Fruit fly (Drosophila melanogaster) whole organism, adult: ENCODE measurements around the gene CG12084.

Experiments
- CG11617 ChIP-seq: fragments of 200-800 bp; sonication (Bioruptor generic); optimal IDR thresholded peaks from 2 replicates; lab custom pipeline; 2017; ENCODE audit warnings: mild to moderate bottlenecking, missing biosample characterization, missing genetic modification reagents, missing genetic modification characterization
- CG12768 ChIP-seq: fragments of 200-800 bp; sonication (Bioruptor generic); optimal IDR thresholded peaks from 2 replicates; lab custom pipeline; 2017; ENCODE audit warnings: missing biosample characterization, missing genetic modification characterization, mild to moderate bottlenecking, moderate library complexity, missing genetic modification reagents
- CG1620 ChIP-seq: fragments of 200-800 bp; sonication (Bioruptor generic); optimal IDR thresholded peaks from 2 replicates; lab custom pipeline; 2016; ENCODE audit warnings: missing biosample characterization, missing genetic modification characterization
- CG33017 ChIP-seq: fragments of 200-800 bp; sonication (Bioruptor generic); optimal IDR thresholded peaks from 2 replicates; lab custom pipeline; 2018; ENCODE audit warnings: missing biosample characterization, mild to moderate bottlenecking, missing genetic modification characterization, moderate library complexity
- CG5204 ChIP-seq: fragments of 200-800 bp; sonication (Bioruptor generic); optimal IDR thresholded peaks from 2 replicates; lab custom pipeline; 2016; ENCODE audit warnings: missing biosample characterization, missing genetic modification characterization
- CG7045 ChIP-seq: fragments of 200-800 bp; sonication (Bioruptor generic); optimal IDR thresholded peaks from 2 replicates; lab custom pipeline; 2017; ENCODE audit warnings: missing biosample characterization, mild to moderate bottlenecking, missing genetic modification characterization
- CG7101 ChIP-seq: fragments of 200-800 bp; sonication (Bioruptor generic); optimal IDR thresholded peaks from 2 replicates; lab custom pipeline; 2018; ENCODE audit warnings: missing biosample characterization, mild to moderate bottlenecking, missing genetic modification characterization, moderate library complexity
- Clk ChIP-seq: fragments of 200-800 bp; sonication (Bioruptor generic); optimal IDR thresholded peaks from 2 replicates; lab custom pipeline; 2017; ENCODE audit warnings: missing biosample characterization, missing genetic modification characterization
- Crg-1 ChIP-seq: fragments of 200-800 bp; sonication (Bioruptor generic); optimal IDR thresholded peaks from 2 replicates; lab custom pipeline; 2016; ENCODE audit warnings: missing biosample characterization, missing genetic modification characterization
- Hr96 ChIP-seq: fragments of 200-800 bp; sonication (Bioruptor generic); optimal IDR thresholded peaks from 2 replicates; lab custom pipeline; 2016; ENCODE audit warnings: missing biosample characterization, missing genetic modification characterization
- Mnt ChIP-seq: fragments of 200-800 bp; sonication (Bioruptor generic); optimal IDR thresholded peaks from 2 replicates; lab custom pipeline; 2016; ENCODE audit warnings: missing biosample characterization, mild to moderate bottlenecking, missing genetic modification characterization
- bab1 ChIP-seq: fragments of 200-800 bp; sonication (Bioruptor generic); optimal IDR thresholded peaks from 3 replicates; lab custom pipeline; 2019; ENCODE audit warnings: missing biosample characterization, mild to moderate bottlenecking, missing genetic modification characterization, moderate library complexity
- cic ChIP-seq: fragments of 200-800 bp; sonication (Bioruptor generic); optimal IDR thresholded peaks from 2 replicates; lab custom pipeline; 2017; ENCODE audit warnings: missing biosample characterization, mild to moderate bottlenecking, missing genetic modification characterization, moderate library complexity
- cnc ChIP-seq, 2 experiments: fragments of >200 bp; optimal IDR thresholded peaks; 2 replicates each; lab custom pipeline; 2017
- kay ChIP-seq: fragments of 200-800 bp; sonication (Bioruptor generic); peaks from one replicate; lab custom pipeline; 2016; ENCODE audit warnings: missing biosample characterization, missing genetic modification characterization, borderline replicate concordance
- ovo ChIP-seq: fragments of 200-800 bp; sonication (Bioruptor generic); optimal IDR thresholded peaks from 2 replicates; lab custom pipeline; 2016; ENCODE audit warnings: missing biosample characterization, missing genetic modification characterization
- pad ChIP-seq: fragments of 200-800 bp; sonication (Bioruptor generic); optimal IDR thresholded peaks from 3 replicates; lab custom pipeline; 2017; ENCODE audit warnings: missing biosample characterization, missing genetic modification characterization, mild to moderate bottlenecking, moderate library complexity, missing genetic modification reagents
- tj ChIP-seq: fragments of 200-800 bp; sonication (Bioruptor generic); optimal IDR thresholded peaks from 3 replicates; lab custom pipeline; 2017; ENCODE audit warnings: missing biosample characterization, mild to moderate bottlenecking, missing genetic modification characterization, moderate library complexity
- toe ChIP-seq: fragments of 200-800 bp; sonication (Bioruptor generic); optimal IDR thresholded peaks from 2 replicates; lab custom pipeline; 2016; ENCODE audit warnings: missing biosample characterization, missing genetic modification characterization

CG12084 gene

DNA sequence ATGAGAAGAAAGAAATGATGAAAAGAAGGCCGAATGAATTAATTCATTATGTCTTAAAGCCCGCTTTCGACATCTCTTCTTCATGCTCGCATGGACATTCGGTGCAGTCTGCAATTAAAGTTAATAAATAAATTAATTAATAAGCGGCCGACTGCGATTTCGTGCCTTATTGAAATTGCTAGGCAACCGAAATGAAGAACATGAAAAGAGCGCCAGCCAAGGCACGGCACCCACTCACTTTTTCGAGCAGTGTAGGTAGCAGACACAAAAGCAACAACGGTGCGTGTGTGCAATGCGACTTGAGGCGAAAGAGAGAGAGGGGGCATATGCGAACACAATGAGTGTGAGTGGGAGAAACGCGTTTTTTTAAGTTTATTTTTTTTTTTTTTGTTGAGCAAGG, 32.0 kb downstream of the CG12084 start:
- no peak for TF ChIP-seq Hr96 (GFP tag; lab: Kevin White, UChicago)
- TF ChIP-seq CG7101: no peak
- no peak for TF ChIP-seq Clk (GFP tag; lab: Kevin White, UChicago)
- TF ChIP-seq CG11617: no peak
- TF ChIP-seq CG33017 (tag; lab: Kevin White, UChicago): no peak

DNA sequence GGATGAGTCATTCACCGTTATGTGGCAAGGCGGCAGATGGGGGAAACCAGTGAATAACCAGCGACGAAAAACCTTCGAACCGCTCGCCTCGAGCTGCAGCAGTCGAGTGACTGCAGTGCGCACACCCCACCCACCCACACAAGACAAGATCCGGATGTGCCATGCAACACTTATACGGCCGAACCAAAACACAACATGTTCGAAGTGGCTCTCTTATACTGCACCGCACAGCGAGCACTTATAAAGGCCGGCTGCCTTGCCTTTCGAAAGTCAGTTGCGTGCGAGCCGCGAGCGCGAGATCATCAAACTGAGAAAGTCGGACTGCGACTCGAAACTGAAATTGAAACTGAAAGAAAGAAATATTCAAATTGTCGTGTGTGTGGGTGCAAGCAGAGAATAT, 32.9 kb downstream of the CG12084 start, which contains the start of gene rho:
rho (plus strand) TSS at position 265 of the 400 bp plus-strand sequence.
- TF ChIP-seq Mnt (GFP tag; lab: Kevin White, UChicago) (peak; percentile 23), cic (GFP tag; lab: Kevin White, UChicago) (no peak), Crg-1 (no peak), CG5204 (no peak), kay (GFP tag; lab: Kevin White, UChicago) (no peak), bab1 (GFP tag; lab: Kevin White, UChicago) (peak; percentile 36)

dm6 chr3L:1461831-1462230, 34.6 kb downstream of the CG12084 start:
- TF ChIP-seq kay (GFP tag; lab: Kevin White, UChicago): no peak
- TF ChIP-seq ovo (GFP tag; lab: Kevin White, UChicago): no peak
- no peak for TF ChIP-seq bab1 (GFP tag; lab: Kevin White, UChicago)
- no peak for TF ChIP-seq CG1620 (GFP tag; lab: Kevin White, UChicago)
- TF ChIP-seq CG12768: no peak
- no peak for TF ChIP-seq cic (GFP tag; lab: Kevin White, UChicago)
- TF ChIP-seq CG7101: no peak
- TF ChIP-seq Mnt (GFP tag; lab: Kevin White, UChicago): no peak
- no peak for TF ChIP-seq pad (GFP tag; lab: Kevin White, UChicago)
- no peak for TF ChIP-seq tj (GFP tag; lab: Kevin White, UChicago)
- no peak for TF ChIP-seq cnc (optimal IDR thresholded peaks at IDR 0.05; lab: Kevin White, UChicago)
- no peak for TF ChIP-seq CG33017 (tag; lab: Kevin White, UChicago)

DNA sequence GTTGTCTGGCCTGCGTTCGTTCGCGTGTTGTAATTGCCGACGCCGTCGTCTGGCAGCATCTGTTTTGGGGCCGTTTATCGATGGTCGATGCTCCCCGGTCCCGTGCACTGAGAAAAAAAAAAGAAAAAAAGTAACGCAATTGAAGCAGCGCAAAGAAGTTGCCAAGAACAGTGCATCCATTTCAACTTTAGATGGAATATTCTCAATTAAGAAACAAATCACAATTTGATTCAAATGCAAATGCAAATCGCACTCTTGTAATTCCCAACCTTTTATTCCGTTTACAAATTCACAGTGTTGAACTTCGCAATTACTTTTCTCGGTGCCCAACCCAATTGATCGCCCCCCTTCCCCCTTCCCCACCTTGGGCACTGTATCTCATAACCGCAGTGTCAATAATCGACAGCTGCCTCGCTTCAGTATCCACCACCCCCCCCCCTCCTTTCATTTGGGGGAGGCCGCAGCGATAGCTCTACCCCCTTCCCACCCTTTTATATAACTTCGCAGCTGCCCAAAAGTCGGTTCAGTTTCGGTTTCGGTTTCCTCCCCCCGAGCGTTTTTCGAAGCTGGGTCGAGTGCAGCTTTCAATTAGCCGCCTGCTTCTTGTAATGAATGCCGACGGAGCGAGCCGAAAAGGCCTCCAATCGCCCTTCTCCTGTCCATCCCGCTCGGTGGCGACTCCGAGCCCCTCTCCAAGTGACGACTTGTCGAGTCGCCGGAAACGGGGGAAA, 38.3 kb downstream of the CG12084 start:
- TF ChIP-seq ovo (GFP tag; lab: Kevin White, UChicago) (no peak), CG11617 (no peak), pad (GFP tag; lab: Kevin White, UChicago) (no peak), bab1 (GFP tag; lab: Kevin White, UChicago) (no peak), cic (GFP tag; lab: Kevin White, UChicago) (no peak), toe (GFP tag; lab: Kevin White, UChicago) (no peak), Clk (GFP tag; lab: Kevin White, UChicago) (no peak)

- no peak for TF ChIP-seq CG11617
- TF ChIP-seq CG7045 (GFP tag; lab: Kevin White, UChicago): no peak
- no peak for TF ChIP-seq bab1 (GFP tag; lab: Kevin White, UChicago)
- peak; percentile 59 for TF ChIP-seq tj (GFP tag; lab: Kevin White, UChicago)
- TF ChIP-seq ovo (GFP tag; lab: Kevin White, UChicago): no peak
- TF ChIP-seq Crg-1: no peak
Observed at dm6 chr3L:1457281-1457680, 39.2 kb downstream of the CG12084 start.

DNA sequence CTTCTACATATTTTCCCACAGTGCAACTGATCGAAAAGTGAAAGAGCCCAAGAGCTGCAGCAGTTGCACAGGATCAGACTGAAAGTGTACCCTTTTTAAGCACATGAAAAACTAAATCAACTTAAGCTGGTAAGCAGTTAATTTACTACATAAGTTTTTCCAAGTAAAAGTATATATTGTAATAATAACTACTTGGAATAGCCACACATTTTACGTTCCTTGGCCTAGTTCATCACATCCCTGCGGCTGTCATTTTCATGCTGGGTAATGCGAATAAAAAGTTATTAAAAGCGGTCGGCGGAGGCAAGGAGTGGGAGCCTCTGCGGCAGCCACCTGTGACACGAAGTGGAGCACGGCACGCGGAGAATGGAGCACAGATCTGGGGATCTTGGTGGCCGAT, 45.5 kb downstream of the CG12084 start:
- TF ChIP-seq pad (GFP tag; lab: Kevin White, UChicago) (no peak), CG5204 (no peak), toe (GFP tag; lab: Kevin White, UChicago) (no peak), ovo (GFP tag; lab: Kevin White, UChicago) (no peak), Crg-1 (no peak), cic (GFP tag; lab: Kevin White, UChicago) (no peak), Clk (GFP tag; lab: Kevin White, UChicago) (no peak), CG12768 (no peak), cnc (optimal IDR thresholded peaks at IDR 0.05; lab: Kevin White, UChicago) (no peak), bab1 (GFP tag; lab: Kevin White, UChicago) (no peak), tj (GFP tag; lab: Kevin White, UChicago) (no peak), Hr96 (GFP tag; lab: Kevin White, UChicago) (no peak), CG33017 (tag; lab: Kevin White, UChicago) (no peak)

DNA sequence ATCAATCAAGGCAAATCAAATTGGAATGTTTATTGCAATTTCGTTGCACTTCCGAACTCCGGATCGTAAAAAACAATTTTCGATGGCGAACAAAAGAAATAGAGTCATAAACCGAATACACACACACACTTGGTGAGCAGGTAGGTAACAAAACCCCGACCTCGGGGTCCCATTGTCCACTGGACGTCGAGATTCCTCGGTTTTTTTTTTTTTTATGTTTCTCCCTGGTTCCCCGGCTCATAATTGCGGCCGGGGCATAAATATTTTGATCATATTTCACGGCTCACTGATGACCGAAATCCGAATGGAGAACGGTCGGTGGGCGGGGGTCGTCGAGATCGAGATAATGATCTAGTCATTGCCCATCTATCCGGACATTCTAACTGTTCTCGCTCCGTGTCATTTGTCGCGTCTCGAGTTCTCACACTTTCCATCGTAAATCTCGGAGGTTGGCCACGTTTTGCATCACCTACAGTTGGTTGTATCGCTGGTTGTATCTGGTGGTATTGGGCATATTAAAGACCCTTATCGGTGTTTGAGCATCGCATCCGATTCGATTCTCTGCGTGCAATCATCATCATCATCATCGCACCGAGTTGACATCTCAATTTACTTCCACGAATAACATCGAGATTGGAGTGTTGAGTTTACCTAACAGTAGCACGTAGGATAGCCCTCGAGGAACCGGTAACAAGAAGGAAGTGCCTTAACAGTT, 48.5 kb downstream of the CG12084 start:
- TF ChIP-seq CG1620 (GFP tag; lab: Kevin White, UChicago) (no peak), Clk (GFP tag; lab: Kevin White, UChicago) (no peak), Mnt (GFP tag; lab: Kevin White, UChicago) (no peak), CG12768 (no peak), tj (GFP tag; lab: Kevin White, UChicago) (no peak), CG5204 (no peak), pad (GFP tag; lab: Kevin White, UChicago) (no peak), kay (GFP tag; lab: Kevin White, UChicago) (no peak), toe (GFP tag; lab: Kevin White, UChicago) (no peak)
